Fruit fly (Drosophila melanogaster) whole organism, embryonic: Measurements from ENCODE around the gene dbe.
A peak's percentile ranks its signal among the peaks of the same experiment; 100 is the strongest.

Experiments used
- BtbVII ChIP-seq: fragments of 200-800 bp; sonication (Bioruptor generic); optimal IDR thresholded peaks from 3 replicates; lab custom pipeline; 2017; ENCODE audit warnings: missing biosample characterization, mild to moderate bottlenecking, missing genetic modification characterization
- CG1024 ChIP-seq: fragments of 200-800 bp; sonication (Bioruptor generic); IDR thresholded peaks from 2 replicates; pipeline ENCODE4 v1.3.6; 2022; ENCODE audit warnings: missing biosample characterization, missing genetic modification characterization
- CG11456 ChIP-seq: fragments of 200-800 bp; sonication (Bioruptor generic); IDR thresholded peaks from 3 replicates; pipeline ENCODE4 v1.3.6; 2022; ENCODE audit warnings: missing biosample characterization, missing genetic modification characterization
- CG14710 ChIP-seq: fragments of 200-800 bp; sonication (Bioruptor generic); optimal IDR thresholded peaks from 3 replicates; lab custom pipeline; 2019; ENCODE audit warnings: missing biosample characterization, mild to moderate bottlenecking, missing genetic modification characterization, moderate library complexity
- CG15269 ChIP-seq: fragments of 200-800 bp; sonication (Bioruptor generic); optimal IDR thresholded peaks from 2 replicates; lab custom pipeline; 2018; ENCODE audit warnings: missing biosample characterization, mild to moderate bottlenecking, missing genetic modification characterization, moderate library complexity
- CG16815 ChIP-seq: fragments of 200-800 bp; sonication (Bioruptor generic); optimal IDR thresholded peaks from 3 replicates; lab custom pipeline; 2017; ENCODE audit warnings: missing biosample characterization, mild to moderate bottlenecking, missing genetic modification characterization
- CG17612 ChIP-seq: fragments of 200-800 bp; sonication (Bioruptor generic); IDR thresholded peaks from 2 replicates; pipeline ENCODE4 v1.3.6; 2022; ENCODE audit warnings: missing biosample characterization, missing genetic modification characterization
- CG18764 ChIP-seq: fragments of 200-800 bp; sonication (Bioruptor generic); optimal IDR thresholded peaks from 3 replicates; lab custom pipeline; 2016; ENCODE audit warnings: missing biosample characterization, missing genetic modification characterization
- CG31365 ChIP-seq: fragments of 200-800 bp; sonication (Bioruptor generic); optimal IDR thresholded peaks from 2 replicates; lab custom pipeline; 2018; ENCODE audit warnings: missing biosample characterization, mild to moderate bottlenecking, missing genetic modification characterization
- CG3163 ChIP-seq: fragments of 200-800 bp; sonication (Bioruptor generic); optimal IDR thresholded peaks from 3 replicates; lab custom pipeline; 2016; ENCODE audit warnings: missing biosample characterization, missing genetic modification characterization
- CG32532 ChIP-seq: fragments of 200-800 bp; sonication (Bioruptor generic); IDR thresholded peaks from 2 replicates; pipeline ENCODE4 v1.3.6; 2022; ENCODE audit warnings: missing biosample characterization, missing genetic modification characterization
- CG32767 ChIP-seq: fragments of 200-800 bp; sonication (Bioruptor generic); IDR thresholded peaks from 2 replicates; pipeline ENCODE4 v1.3.6; 2022; ENCODE audit warnings: missing biosample characterization, missing genetic modification characterization
- CG3281 ChIP-seq: fragments of 200-800 bp; sonication (Bioruptor generic); optimal IDR thresholded peaks from 3 replicates; lab custom pipeline; 2017; ENCODE audit warnings: missing biosample characterization, mild to moderate bottlenecking, missing genetic modification characterization
- CG4707 ChIP-seq: fragments of 200-800 bp; sonication (Bioruptor generic); optimal IDR thresholded peaks from 2 replicates; lab custom pipeline; 2018; ENCODE audit warnings: missing biosample characterization, mild to moderate bottlenecking, missing genetic modification characterization, moderate library complexity
- CG6175 ChIP-seq: fragments of 200-800 bp; sonication (Bioruptor generic); IDR thresholded peaks from 3 replicates; pipeline ENCODE4 v1.3.6; 2022; ENCODE audit warnings: missing biosample characterization, missing genetic modification characterization
- CG6813 ChIP-seq: fragments of 200-800 bp; sonication (Bioruptor generic); optimal IDR thresholded peaks from 2 replicates; lab custom pipeline; 2017; ENCODE audit warnings: missing biosample characterization, missing genetic modification characterization, mild to moderate bottlenecking, moderate library complexity, missing genetic modification reagents
- CG7928 ChIP-seq: fragments of 200-800 bp; sonication (Bioruptor generic); optimal IDR thresholded peaks from 2 replicates; lab custom pipeline; 2017; ENCODE audit warnings: missing biosample characterization, mild to moderate bottlenecking, missing genetic modification characterization
- CG9727 ChIP-seq: fragments of 200-800 bp; sonication (Bioruptor generic); optimal IDR thresholded peaks from 3 replicates; lab custom pipeline; 2017; ENCODE audit warnings: missing biosample characterization, mild to moderate bottlenecking, missing genetic modification characterization
- CHES-1-like ChIP-seq: fragments of 200-800 bp; sonication (Bioruptor generic); optimal IDR thresholded peaks from 2 replicates; lab custom pipeline; 2016; ENCODE audit warnings: missing biosample characterization, missing genetic modification characterization
- Dp ChIP-seq: fragments of 200-800 bp; sonication (Bioruptor generic); optimal IDR thresholded peaks from 2 replicates; lab custom pipeline; 2018; ENCODE audit warnings: missing biosample characterization, mild to moderate bottlenecking, missing genetic modification characterization, moderate library complexity
- E2f1 ChIP-seq: fragments of 200-800 bp; sonication (Bioruptor generic); IDR thresholded peaks from 2 replicates; pipeline ENCODE4 v1.3.6; 2022; ENCODE audit warnings: missing biosample characterization, missing genetic modification characterization
- GATAe ChIP-seq: fragments of 200-800 bp; sonication (Bioruptor generic); conservative IDR thresholded peaks from 2 replicates; pipeline ENCODE4 v1.3.6; 2022; ENCODE audit warnings: missing biosample characterization, missing genetic modification characterization
- Hmx ChIP-seq: fragments of 200-800 bp; sonication (Bioruptor generic); optimal IDR thresholded peaks from 2 replicates; lab custom pipeline; 2016; ENCODE audit warnings: missing biosample characterization, missing genetic modification characterization
- Max ChIP-seq: fragments of 200-800 bp; sonication (Bioruptor generic); optimal IDR thresholded peaks from 2 replicates; lab custom pipeline; 2016; ENCODE audit warnings: missing biosample characterization, mild to moderate bottlenecking, missing genetic modification characterization
- NK7.1 ChIP-seq: fragments of 200-800 bp; sonication (Bioruptor generic); optimal IDR thresholded peaks from 3 replicates; lab custom pipeline; 2016; ENCODE audit warnings: missing biosample characterization, missing genetic modification characterization
- Nf-YC ChIP-seq: fragments of 200-800 bp; optimal IDR thresholded peaks from 3 replicates; lab custom pipeline; 2019; ENCODE audit warnings: missing biosample characterization, mild to moderate bottlenecking, missing genetic modification characterization, moderate library complexity
- Oaz ChIP-seq: fragments of 200-800 bp; sonication (Bioruptor generic); IDR thresholded peaks from 2 replicates; pipeline ENCODE4 v1.3.6; 2022; ENCODE audit warnings: missing biosample characterization, missing genetic modification characterization
- Sox102F ChIP-seq: fragments of 200-800 bp; sonication (Bioruptor generic); optimal IDR thresholded peaks from 2 replicates; lab custom pipeline; 2018; ENCODE audit warnings: missing biosample characterization, mild to moderate bottlenecking, missing genetic modification characterization, moderate library complexity
- Stat92E ChIP-seq, 3 experiments: fragments of >200 bp in 2 of 3; fragments of 200-800 bp in 1 of 3; sonication (Bioruptor generic) in 1 of 3; optimal IDR thresholded peaks; 2 replicates each; lab custom pipeline; 2017 to 2019; ENCODE audit warnings: missing biosample characterization in 3 of 3, missing genetic modification characterization in 3 of 3, mild to moderate bottlenecking in 1 of 3, moderate library complexity in 1 of 3
- Taf1 ChIP-seq: fragments of 200-800 bp; sonication (Bioruptor generic); IDR thresholded peaks from 2 replicates; pipeline ENCODE4 v1.3.6; 2022; ENCODE audit warnings: missing biosample characterization, missing genetic modification characterization
- amos ChIP-seq: fragments of 200-800 bp; sonication (Bioruptor generic); IDR thresholded peaks from 2 replicates; pipeline ENCODE4 v1.3.6; 2022; ENCODE audit warnings: missing biosample characterization, missing genetic modification characterization; ENCODE audit not compliant: partially characterized antibody
- ash1 ChIP-seq: fragments of 200-800 bp; sonication (Bioruptor generic); optimal IDR thresholded peaks from 2 replicates; lab custom pipeline; 2018; ENCODE audit warnings: missing biosample characterization, mild to moderate bottlenecking, missing genetic modification characterization
- br ChIP-seq: fragments of >200 bp; optimal IDR thresholded peaks from 2 replicates; lab custom pipeline; 2017
- croc ChIP-seq: fragments of 200-800 bp; sonication (Bioruptor generic); conservative IDR thresholded peaks from 3 replicates; pipeline ENCODE4 v1.3.6; 2022; ENCODE audit warnings: missing biosample characterization, missing genetic modification characterization
- crol ChIP-seq: fragments of 200-800 bp; sonication (Bioruptor generic); IDR thresholded peaks from 2 replicates; pipeline ENCODE4 v1.3.6; 2022; ENCODE audit warnings: missing biosample characterization, missing genetic modification characterization
- en ChIP-seq: fragments of 200-800 bp; sonication (Bioruptor generic); optimal IDR thresholded peaks from 2 replicates; lab custom pipeline; 2016; ENCODE audit warnings: missing biosample characterization, missing genetic modification characterization
- ftz-f1 ChIP-seq: fragments of 200-800 bp; sonication (Bioruptor generic); optimal IDR thresholded peaks from 2 replicates; lab custom pipeline; 2016; ENCODE audit warnings: missing biosample characterization, missing genetic modification characterization
- gcm2 ChIP-seq: fragments of 200-800 bp; sonication (Bioruptor generic); optimal IDR thresholded peaks from 2 replicates; lab custom pipeline; 2016; ENCODE audit warnings: missing biosample characterization, missing genetic modification characterization
- gem ChIP-seq: fragments of 200-800 bp; sonication (Bioruptor generic); optimal IDR thresholded peaks from 2 replicates; lab custom pipeline; 2019; ENCODE audit warnings: missing biosample characterization, mild to moderate bottlenecking, missing genetic modification characterization, moderate library complexity
- grau ChIP-seq: fragments of 200-800 bp; optimal IDR thresholded peaks from 3 replicates; lab custom pipeline; 2019; ENCODE audit warnings: missing biosample characterization, mild to moderate bottlenecking, missing genetic modification characterization, moderate library complexity
- inv ChIP-seq: fragments of 200-800 bp; sonication (Bioruptor generic); IDR thresholded peaks from 2 replicates; pipeline ENCODE4 v1.3.6; 2022; ENCODE audit warnings: missing biosample characterization, missing genetic modification characterization; ENCODE audit not compliant: partially characterized antibody
- knrl ChIP-seq: fragments of 200-800 bp; sonication (Bioruptor generic); IDR thresholded peaks from 3 replicates; pipeline ENCODE4 v1.3.6; 2022; ENCODE audit warnings: missing biosample characterization, missing genetic modification characterization; ENCODE audit not compliant: partially characterized antibody
- pita ChIP-seq: fragments of 200-800 bp; sonication (Bioruptor generic); optimal IDR thresholded peaks from 2 replicates; lab custom pipeline; 2017; ENCODE audit warnings: missing biosample characterization, mild to moderate bottlenecking, missing genetic modification characterization
- pnt ChIP-seq: fragments of 200-800 bp; sonication (Bioruptor generic); optimal IDR thresholded peaks from 3 replicates; lab custom pipeline; 2016; ENCODE audit warnings: missing biosample characterization, missing genetic modification characterization
- schlank ChIP-seq: fragments of 200-800 bp; sonication (Bioruptor generic); optimal IDR thresholded peaks from 2 replicates; lab custom pipeline; 2018; ENCODE audit warnings: missing biosample characterization, mild to moderate bottlenecking, missing genetic modification characterization
- sisA ChIP-seq: fragments of 200-800 bp; sonication (Bioruptor generic); IDR thresholded peaks from 2 replicates; pipeline ENCODE4 v1.3.6; 2022; ENCODE audit warnings: missing biosample characterization, missing genetic modification characterization
- slp2 ChIP-seq: fragments of 200-800 bp; sonication (Bioruptor generic); optimal IDR thresholded peaks from 2 replicates; lab custom pipeline; 2016; ENCODE audit warnings: missing biosample characterization, missing genetic modification characterization
- unpg ChIP-seq: fragments of 200-800 bp; sonication (Bioruptor generic); optimal IDR thresholded peaks from 3 replicates; lab custom pipeline; 2018; ENCODE audit warnings: missing biosample characterization, mild to moderate bottlenecking, missing genetic modification characterization, moderate library complexity
- wek ChIP-seq: fragments of 200-800 bp; sonication (Bioruptor generic); optimal IDR thresholded peaks from 3 replicates; lab custom pipeline; 2018; ENCODE audit warnings: missing biosample characterization, mild to moderate bottlenecking, missing genetic modification characterization, moderate library complexity
- zen ChIP-seq: fragments of 200-800 bp; sonication (Bioruptor generic); optimal IDR thresholded peaks from 3 replicates; lab custom pipeline; 2018; ENCODE audit warnings: missing biosample characterization, mild to moderate bottlenecking, missing genetic modification characterization, moderate library complexity

dbe gene

dm6 chr2L:845341-846004 lies 24.2 kb downstream of the dbe start (continued):
- TF ChIP-seq CG7928 (GFP tag; lab: Kevin White, UChicago) (peak; percentile 52), Hmx (no peak), CG3163 (peak; percentile 86), br (lab: Kevin White, UChicago) (no peak), Dp (GFP tag; lab: Kevin White, UChicago) (no peak), slp2 (GFP tag; lab: Kevin White, UChicago) (peak; percentile 85), CG9727 (GFP tag; lab: Kevin White, UChicago) (peak; percentile 66), CG32767 (peak; percentile 83), ftz-f1 (GFP tag; lab: Kevin White, UChicago) (peak; percentile 24), BtbVII (peak; percentile 75), wek (peak; percentile 78), CG14710 (tag; lab: Kevin White, UChicago) (peak; percentile 55), pnt (GFP tag; lab: Kevin White, UChicago) (peak; percentile 88), CG6813 (GFP tag; lab: Kevin White, UChicago) (peak; percentile 82), CG3281 (GFP tag; lab: Kevin White, UChicago) (peak; percentile 87), zen (tag; lab: Kevin White, UChicago) (peak; percentile 28), knrl (GFP tag; lab: Robert Waterston, UW) (no peak), en (GFP tag; lab: Kevin White, UChicago) (peak; percentile 78), Nf-YC (tag; lab: Kevin White, UChicago) (peak; percentile 77), CG18764 (GFP tag; lab: Kevin White, UChicago) (peak; percentile 81), Sox102F (GFP tag; lab: Kevin White, UChicago) (peak; percentile 91), NK7.1 (peak; percentile 83), CG15269 (tag; lab: Kevin White, UChicago) (peak; percentile 90), CG31365 (tag; lab: Kevin White, UChicago) (peak; percentile 76), grau (tag; lab: Kevin White, UChicago) (peak; percentile 86), Max (GFP tag; lab: Kevin White, UChicago) (peak; percentile 62), inv (GFP tag; lab: Robert Waterston, UW) (no peak), sisA (GFP tag; lab: Robert Waterston, UW) (peak; percentile 89), Taf1 (GFP tag; lab: Robert Waterston, UW) (peak; percentile 76), croc (GFP tag; lab: Robert Waterston, UW) (peak; percentile 68; the same call in 2 of the 3 replicates), amos (GFP tag; lab: Robert Waterston, UW) (no peak), gcm2 (GFP tag; lab: Kevin White, UChicago) (peak; percentile 78), Stat92E (GFP tag; optimal IDR thresholded peaks at IDR 0.05; lab: Kevin White, UChicago) (no peak), Oaz (GFP tag; lab: Robert Waterston, UW) (peak; percentile 75), CHES-1-like (GFP tag; lab: Kevin White, UChicago) (peak; percentile 90), gem (tag; lab: Kevin White, UChicago) (peak; percentile 91), CG6175 (peak; percentile 83), CG11456 (peak; percentile 92), E2f1 (GFP tag; lab: Robert Waterston, UW) (peak; percentile 89), CG32532 (GFP tag; lab: Robert Waterston, UW) (peak; percentile 94), schlank (tag; lab: Kevin White, UChicago) (peak; percentile 79), GATAe (0 out of 2 replicates have a peak, but pooled peaks have one; percentile 23), ash1 (GFP tag; lab: Kevin White, UChicago) (peak; percentile 34), crol (peak; percentile 87), pita (GFP tag; lab: Kevin White, UChicago) (no peak), CG4707 (peak; percentile 75), CG16815 (GFP tag; lab: Kevin White, UChicago) (peak; percentile 56), unpg (GFP tag; lab: Kevin White, UChicago) (peak; percentile 89), CG1024 (GFP tag; lab: Robert Waterston, UW) (peak; percentile 78), CG17612 (peak; percentile 82)
